Fruit fly (Drosophila melanogaster) whole organism, embryonic: ENCODE results near the gene CG17996.

Source experiments
- Aef1 ChIP-seq: fragments of 200-800 bp; sonication (Bioruptor generic); IDR thresholded peaks from 3 replicates; pipeline ENCODE4 v1.3.6; 2022; ENCODE audit warnings: missing biosample characterization, missing genetic modification characterization
- BEAF-32 ChIP-seq: fragments of 200-800 bp; sonication (Bioruptor generic); optimal IDR thresholded peaks from 3 replicates; lab custom pipeline; 2017; ENCODE audit warnings: missing biosample characterization, missing genetic modification characterization, mild to moderate bottlenecking, moderate library complexity, missing genetic modification reagents
- CG10543 ChIP-seq: fragments of 200-800 bp; sonication (Bioruptor generic); optimal IDR thresholded peaks from 3 replicates; lab custom pipeline; 2017; ENCODE audit warnings: missing biosample characterization, mild to moderate bottlenecking, missing genetic modification characterization, moderate library complexity
- CG13894 ChIP-seq: fragments of 200-800 bp; sonication (Bioruptor generic); optimal IDR thresholded peaks from 3 replicates; lab custom pipeline; 2018; ENCODE audit warnings: missing biosample characterization, mild to moderate bottlenecking, missing genetic modification characterization, moderate library complexity
- CG14014 ChIP-seq: fragments of 200-800 bp; sonication (Bioruptor generic); IDR thresholded peaks from 2 replicates; pipeline ENCODE4 v1.3.6; 2022; ENCODE audit warnings: missing biosample characterization, missing genetic modification characterization
- CG14667 ChIP-seq: fragments of 200-800 bp; sonication (Bioruptor generic); IDR thresholded peaks from 2 replicates; pipeline ENCODE4 v1.3.6; 2022; ENCODE audit warnings: missing biosample characterization, missing genetic modification characterization
- CG1602 ChIP-seq: fragments of 200-800 bp; sonication (Bioruptor generic); optimal IDR thresholded peaks from 3 replicates; lab custom pipeline; 2016; ENCODE audit warnings: missing biosample characterization, missing genetic modification characterization
- CG1603 ChIP-seq: fragments of 200-800 bp; sonication (Bioruptor generic); optimal IDR thresholded peaks from 2 replicates; lab custom pipeline; 2019; ENCODE audit warnings: missing biosample characterization, mild to moderate bottlenecking, missing genetic modification characterization, moderate library complexity
- CG16815 ChIP-seq: fragments of 200-800 bp; sonication (Bioruptor generic); optimal IDR thresholded peaks from 3 replicates; lab custom pipeline; 2017; ENCODE audit warnings: missing biosample characterization, mild to moderate bottlenecking, missing genetic modification characterization
- CG17385 ChIP-seq: fragments of 200-800 bp; sonication (Bioruptor generic); optimal IDR thresholded peaks from 3 replicates; lab custom pipeline; 2018; ENCODE audit warnings: missing biosample characterization, mild to moderate bottlenecking, missing genetic modification characterization
- CG17612 ChIP-seq: fragments of 200-800 bp; sonication (Bioruptor generic); IDR thresholded peaks from 2 replicates; pipeline ENCODE4 v1.3.6; 2022; ENCODE audit warnings: missing biosample characterization, missing genetic modification characterization
- CG18476 ChIP-seq: fragments of 200-800 bp; sonication (Bioruptor generic); optimal IDR thresholded peaks from 2 replicates; lab custom pipeline; 2016; ENCODE audit warnings: missing biosample characterization, mild to moderate bottlenecking, missing genetic modification characterization
- CG18619 ChIP-seq: fragments of 200-800 bp; sonication (Bioruptor generic); optimal IDR thresholded peaks from 3 replicates; lab custom pipeline; 2017; ENCODE audit warnings: missing biosample characterization, mild to moderate bottlenecking, missing genetic modification characterization
- CG2129 ChIP-seq: fragments of 200-800 bp; sonication (Bioruptor generic); IDR thresholded peaks from 2 replicates; pipeline ENCODE4 v1.3.6; 2022; ENCODE audit warnings: missing biosample characterization, missing genetic modification characterization; ENCODE audit not compliant: partially characterized antibody
- CG31224 ChIP-seq: fragments of 200-800 bp; sonication (Bioruptor generic); IDR thresholded peaks from 2 replicates; pipeline ENCODE4 v1.3.6; 2022; ENCODE audit warnings: missing biosample characterization, missing genetic modification characterization
- CG3163 ChIP-seq: fragments of 200-800 bp; sonication (Bioruptor generic); optimal IDR thresholded peaks from 3 replicates; lab custom pipeline; 2016; ENCODE audit warnings: missing biosample characterization, missing genetic modification characterization
- CG32767 ChIP-seq: fragments of 200-800 bp; sonication (Bioruptor generic); IDR thresholded peaks from 2 replicates; pipeline ENCODE4 v1.3.6; 2022; ENCODE audit warnings: missing biosample characterization, missing genetic modification characterization
- CG43689 ChIP-seq: fragments of 200-800 bp; sonication (Bioruptor generic); IDR thresholded peaks from 2 replicates; pipeline ENCODE4 v1.3.6; 2022; ENCODE audit warnings: missing biosample characterization, missing genetic modification characterization
- CG5953 ChIP-seq: fragments of 200-800 bp; sonication (Bioruptor generic); IDR thresholded peaks from 2 replicates; pipeline ENCODE4 v1.3.6; 2022; ENCODE audit warnings: missing biosample characterization, missing genetic modification characterization
- CG6683 ChIP-seq: fragments of 200-800 bp; sonication (Bioruptor generic); optimal IDR thresholded peaks from 2 replicates; lab custom pipeline; 2017; ENCODE audit warnings: missing biosample characterization, mild to moderate bottlenecking, missing genetic modification characterization, missing genetic modification reagents
- CG7786 ChIP-seq: fragments of 200-800 bp; sonication (Bioruptor generic); optimal IDR thresholded peaks from 2 replicates; lab custom pipeline; 2016; ENCODE audit warnings: missing biosample characterization, missing genetic modification characterization
- CG7963 ChIP-seq: fragments of 200-800 bp; sonication (Bioruptor generic); IDR thresholded peaks from 3 replicates; pipeline ENCODE4 v1.3.6; 2022; ENCODE audit warnings: missing biosample characterization, missing genetic modification characterization; ENCODE audit not compliant: partially characterized antibody
- CTCF ChIP-seq: fragments of 200-800 bp; sonication (Bioruptor generic); optimal IDR thresholded peaks from 2 replicates; lab custom pipeline; 2017; ENCODE audit warnings: missing biosample characterization, mild to moderate bottlenecking, missing genetic modification characterization, moderate library complexity
- D ChIP-seq, 2 experiments: fragments of 200-800 bp in 1 of 2; fragments of >200 bp in 1 of 2; sonication (Bioruptor generic) in 1 of 2; optimal IDR thresholded peaks; 2 replicates in 1 of 2; 3 replicates in 1 of 2; lab custom pipeline; 2017; ENCODE audit warnings: mild to moderate bottlenecking in 1 of 2, missing biosample characterization in 1 of 2, missing genetic modification characterization in 1 of 2, missing genetic modification reagents in 1 of 2
- Ets97D ChIP-seq: fragments of 200-800 bp; sonication (Bioruptor generic); optimal IDR thresholded peaks from 3 replicates; lab custom pipeline; 2016; ENCODE audit warnings: missing biosample characterization, missing genetic modification characterization
- Gsc ChIP-seq: fragments of 200-800 bp; sonication (Bioruptor generic); IDR thresholded peaks from 2 replicates; pipeline ENCODE4 v1.3.6; 2022; ENCODE audit warnings: missing biosample characterization, missing genetic modification characterization
- HHEX ChIP-seq: fragments of 200-800 bp; sonication (Bioruptor generic); optimal IDR thresholded peaks from 3 replicates; lab custom pipeline; 2017; ENCODE audit warnings: missing biosample characterization, mild to moderate bottlenecking, missing genetic modification characterization, missing genetic modification reagents
- HLH3B ChIP-seq: fragments of 200-800 bp; sonication (Bioruptor generic); IDR thresholded peaks from 2 replicates; pipeline ENCODE4 v1.3.6; 2022; ENCODE audit warnings: missing biosample characterization, missing genetic modification characterization
- Nf-YC ChIP-seq: fragments of 200-800 bp; optimal IDR thresholded peaks from 3 replicates; lab custom pipeline; 2019; ENCODE audit warnings: missing biosample characterization, mild to moderate bottlenecking, missing genetic modification characterization, moderate library complexity
- NfI ChIP-seq: fragments of 200-800 bp; sonication (Bioruptor generic); optimal IDR thresholded peaks from 3 replicates; lab custom pipeline; 2018; ENCODE audit warnings: missing biosample characterization, mild to moderate bottlenecking, missing genetic modification characterization, moderate library complexity
- Opbp ChIP-seq: fragments of 200-800 bp; sonication (Bioruptor generic); IDR thresholded peaks from 3 replicates; pipeline ENCODE4 v1.3.6; 2022; ENCODE audit warnings: missing biosample characterization, missing genetic modification characterization; ENCODE audit not compliant: partially characterized antibody
- Scr ChIP-seq: fragments of 200-800 bp; sonication (Bioruptor generic); IDR thresholded peaks from 2 replicates; pipeline ENCODE4 v1.3.6; 2022; ENCODE audit warnings: missing biosample characterization, missing genetic modification characterization; ENCODE audit not compliant: partially characterized antibody
- Spps ChIP-seq: fragments of 200-800 bp; sonication (Bioruptor generic); optimal IDR thresholded peaks from 2 replicates; lab custom pipeline; 2018; ENCODE audit warnings: missing biosample characterization, mild to moderate bottlenecking, missing genetic modification characterization
- corto ChIP-seq: fragments of 200-800 bp; sonication (Bioruptor generic); optimal IDR thresholded peaks from 2 replicates; lab custom pipeline; 2016; ENCODE audit warnings: missing biosample characterization, mild to moderate bottlenecking, missing genetic modification characterization, moderate library complexity
- disco-r ChIP-seq: fragments of 200-800 bp; sonication (Bioruptor generic); optimal IDR thresholded peaks from 2 replicates; lab custom pipeline; 2016; ENCODE audit warnings: missing biosample characterization, missing genetic modification characterization
- dysf ChIP-seq: fragments of 200-800 bp; sonication (Bioruptor generic); IDR thresholded peaks from 3 replicates; pipeline ENCODE4 v1.3.6; 2022; ENCODE audit warnings: missing biosample characterization, missing genetic modification characterization
- exex ChIP-seq: fragments of 200-800 bp; sonication (Bioruptor generic); optimal IDR thresholded peaks from 4 replicates; lab custom pipeline; 2018; ENCODE audit warnings: missing biosample characterization, mild to moderate bottlenecking, missing genetic modification characterization, moderate library complexity
- jigr1 ChIP-seq: fragments of 200-800 bp; sonication (Bioruptor generic); IDR thresholded peaks from 3 replicates; pipeline ENCODE4 v1.3.6; 2022; ENCODE audit warnings: missing biosample characterization, missing genetic modification characterization
- kah ChIP-seq: fragments of 200-800 bp; sonication (Bioruptor generic); optimal IDR thresholded peaks from 2 replicates; lab custom pipeline; 2018; ENCODE audit warnings: missing biosample characterization, mild to moderate bottlenecking, missing genetic modification characterization
- klu ChIP-seq: fragments of 200-800 bp; sonication (Bioruptor generic); IDR thresholded peaks from 2 replicates; pipeline ENCODE4 v1.3.6; 2022; ENCODE audit warnings: missing biosample characterization, missing genetic modification characterization
- knrl ChIP-seq: fragments of 200-800 bp; sonication (Bioruptor generic); IDR thresholded peaks from 3 replicates; pipeline ENCODE4 v1.3.6; 2022; ENCODE audit warnings: missing biosample characterization, missing genetic modification characterization; ENCODE audit not compliant: partially characterized antibody
- mld ChIP-seq: fragments of 200-800 bp; sonication (Bioruptor generic); IDR thresholded peaks from 3 replicates; pipeline ENCODE4 v1.3.6; 2022; ENCODE audit warnings: missing biosample characterization, missing genetic modification characterization; ENCODE audit not compliant: partially characterized antibody
- oc ChIP-seq: fragments of 200-800 bp; sonication (Bioruptor generic); optimal IDR thresholded peaks from 2 replicates; lab custom pipeline; 2018; ENCODE audit warnings: missing biosample characterization, mild to moderate bottlenecking, missing genetic modification characterization, moderate library complexity
- pnt ChIP-seq: fragments of 200-800 bp; sonication (Bioruptor generic); optimal IDR thresholded peaks from 3 replicates; lab custom pipeline; 2016; ENCODE audit warnings: missing biosample characterization, missing genetic modification characterization
- prd ChIP-seq, 3 experiments: fragments of >200 bp in 2 of 3; fragments of 200-800 bp in 1 of 3; sonication (Bioruptor generic) in 1 of 3; optimal IDR thresholded peaks in 2 of 3; IDR thresholded peaks in 1 of 3; 2 replicates in 2 of 3; 3 replicates in 1 of 3; pipeline versions ENCODE4 v1.3.6 to Lab custom; 2017 to 2022; ENCODE audit warnings: missing biosample characterization in 1 of 3, missing genetic modification characterization in 1 of 3
- ro ChIP-seq: fragments of 200-800 bp; sonication (Bioruptor generic); IDR thresholded peaks from 2 replicates; pipeline ENCODE4 v1.3.6; 2022; ENCODE audit warnings: missing biosample characterization, missing genetic modification characterization
- row ChIP-seq: fragments of 200-800 bp; sonication (Bioruptor generic); IDR thresholded peaks from 3 replicates; pipeline ENCODE4 v1.3.6; 2022; ENCODE audit warnings: missing biosample characterization, missing genetic modification characterization
- sc ChIP-seq, 3 experiments: fragments of >200 bp in 2 of 3; fragments of 200-800 bp in 1 of 3; sonication (Bioruptor generic) in 1 of 3; optimal IDR thresholded peaks; 2 replicates in 2 of 3; 3 replicates in 1 of 3; lab custom pipeline; 2017; ENCODE audit warnings: mild to moderate bottlenecking in 1 of 3, missing biosample characterization in 1 of 3, missing genetic modification characterization in 1 of 3, missing genetic modification reagents in 1 of 3
- slp2 ChIP-seq: fragments of 200-800 bp; sonication (Bioruptor generic); optimal IDR thresholded peaks from 2 replicates; lab custom pipeline; 2016; ENCODE audit warnings: missing biosample characterization, missing genetic modification characterization
- vfl ChIP-seq: fragments of 200-800 bp; sonication (Bioruptor generic); optimal IDR thresholded peaks from 2 replicates; lab custom pipeline; 2016; ENCODE audit warnings: missing biosample characterization, missing genetic modification characterization

Gene CG17996

dm6 chr2L:16709693-16710092, 21.1 kb downstream of the CG17996 start (continued):
- TF ChIP-seq CG2129 (GFP tag; lab: Robert Waterston, UW) (no peak), Aef1 (peak; percentile 79), disco-r (GFP tag; lab: Kevin White, UChicago) (no peak), CG17385 (peak; percentile 77), Scr (GFP tag; lab: Robert Waterston, UW) (no peak), Gsc (GFP tag; lab: Robert Waterston, UW) (no peak), CG18476 (peak; percentile 52), exex (tag; lab: Kevin White, UChicago) (no peak), dysf (peak; percentile 86), jigr1 (GFP tag; lab: Robert Waterston, UW) (no peak), CG43689 (GFP tag; lab: Robert Waterston, UW) (peak; percentile 67; the same call in 1 of the 2 replicates), Nf-YC (tag; lab: Kevin White, UChicago) (no peak), CG10543 (peak; percentile 6), ro (GFP tag; lab: Robert Waterston, UW) (no peak), CG31224 (GFP tag; lab: Robert Waterston, UW) (no peak), Spps (no peak), CG6683 (GFP tag; lab: Kevin White, UChicago) (no peak), kah (GFP tag; lab: Kevin White, UChicago) (no peak), klu (GFP tag; lab: Robert Waterston, UW) (no peak), mld (GFP tag; lab: Robert Waterston, UW) (no peak), CG32767 (peak; percentile 81), CG18619 (GFP tag; lab: Kevin White, UChicago) (peak; percentile 49), sc (optimal IDR thresholded peaks at IDR 0.05; lab: Kevin White, UChicago) (no peak), sc (GFP tag; optimal IDR thresholded peaks at IDR 0.05; lab: Kevin White, UChicago) (peak; percentile 54), oc (peak; percentile 66), HHEX (no peak), CG3163 (GFP tag; lab: Kevin White, UChicago) (no peak), CG14014 (peak; percentile 88), Opbp (GFP tag; lab: Robert Waterston, UW) (no peak), CG17612 (GFP tag; lab: Robert Waterston, UW) (no peak), CG5953 (peak; percentile 80), CG16815 (GFP tag; lab: Kevin White, UChicago) (no peak), pnt (GFP tag; lab: Kevin White, UChicago) (no peak), slp2 (GFP tag; lab: Kevin White, UChicago) (no peak), D (optimal IDR thresholded peaks at IDR 0.05; lab: Kevin White, UChicago) (no peak), D (GFP tag; optimal IDR thresholded peaks at IDR 0.05; lab: Kevin White, UChicago) (no peak), CG7786 (GFP tag; lab: Kevin White, UChicago) (no peak), prd (optimal IDR thresholded peaks at IDR 0.05; lab: Kevin White, UChicago) (no peak), prd (GFP tag; IDR thresholded peaks at IDR 0.05; lab: Robert Waterston, UW) (no peak), NfI (GFP tag; lab: Kevin White, UChicago) (peak; percentile 71), vfl (no peak), corto (GFP tag; lab: Kevin White, UChicago) (no peak), CG1602 (GFP tag; lab: Kevin White, UChicago) (peak; percentile 51), BEAF-32 (GFP tag; lab: Kevin White, UChicago) (no peak), CG1603 (tag; lab: Kevin White, UChicago) (peak; percentile 70), knrl (GFP tag; lab: Robert Waterston, UW) (no peak), CG13894 (tag; lab: Kevin White, UChicago) (no peak), CG7963 (GFP tag; lab: Robert Waterston, UW) (no peak), CTCF (GFP tag; lab: Kevin White, UChicago) (no peak), CG14667 (GFP tag; lab: Robert Waterston, UW) (no peak), Ets97D (GFP tag; lab: Kevin White, UChicago) (no peak), HLH3B (GFP tag; lab: Robert Waterston, UW) (peak; percentile 85), row (GFP tag; lab: Robert Waterston, UW) (peak; percentile 91)
